Worm (Caenorhabditis elegans) whole organism, L1 larva: ENCODE data around the gene nos-1.

Experiments used
- C04F5.9 ChIP-seq: sonication (generic microtip); optimal IDR thresholded peaks from 2 replicates; lab custom pipeline; 2016; ENCODE audit warnings: missing genetic modification characterization, missing compliant biosample characterization
- C16A3.4 ChIP-seq: fragments of 150-350 bp; optimal IDR thresholded peaks from 2 replicates; lab custom pipeline; 2014; ENCODE audit warnings: missing biosample characterization, missing genetic modification characterization
- alr-1 ChIP-seq: fragments of 200-800 bp; sonication (Bioruptor generic); optimal IDR thresholded peaks from 2 replicates; lab custom pipeline; 2018; ENCODE audit warnings: borderline replicate concordance, mild to moderate bottlenecking, missing genetic modification characterization, missing compliant biosample characterization
- aly-2 ChIP-seq: fragments of 150-350 bp; optimal IDR thresholded peaks from 2 replicates; lab custom pipeline; 2014; ENCODE audit warnings: missing biosample characterization, missing genetic modification characterization
- blmp-1 ChIP-seq: fragments of 150-350 bp; optimal IDR thresholded peaks from 2 replicates; lab custom pipeline; 2014; ENCODE audit warnings: missing biosample characterization, missing genetic modification characterization
- ceh-82 ChIP-seq, 3 experiments: fragments of 150-350 bp in 1 of 3; sonication (generic microtip) in 2 of 3; optimal IDR thresholded peaks; 2 replicates each; lab custom pipeline; 2014 to 2017; ENCODE audit warnings: missing biosample characterization in 3 of 3, missing genetic modification characterization in 3 of 3
- ceh-90 ChIP-seq: sonication (generic microtip); optimal IDR thresholded peaks from 2 replicates; lab custom pipeline; 2016; ENCODE audit warnings: missing genetic modification characterization, missing compliant biosample characterization
- dpl-1 ChIP-seq, 3 experiments: fragments of 150-350 bp in 2 of 3; sonication (generic microtip) in 1 of 3; optimal IDR thresholded peaks; 2 replicates each; lab custom pipeline; 2014 to 2017; ENCODE audit warnings: missing biosample characterization in 3 of 3, missing genetic modification characterization in 3 of 3, missing genetic modification reagents in 3 of 3
- dsc-1 ChIP-seq: sonication (generic microtip); optimal IDR thresholded peaks from 2 replicates; lab custom pipeline; 2016; ENCODE audit warnings: mild to moderate bottlenecking, missing genetic modification characterization, missing compliant biosample characterization
- efl-1 ChIP-seq, 4 experiments: fragments of 150-350 bp; optimal IDR thresholded peaks in 3 of 4; peaks in 1 of 4; 1 replicate in 1 of 4; 2 replicates in 3 of 4; lab custom pipeline; 2014; ENCODE audit warnings: missing biosample characterization in 2 of 4, missing genetic modification characterization in 2 of 4, missing genetic modification reagents in 2 of 4
- efl-3 ChIP-seq: fragments of 200-800 bp; sonication (Bioruptor generic); optimal IDR thresholded peaks from 2 replicates; lab custom pipeline; 2018; ENCODE audit warnings: mild to moderate bottlenecking, missing genetic modification characterization, missing compliant biosample characterization
- egl-27 ChIP-seq, 2 experiments: fragments of 150-350 bp in 1 of 2; sonication (generic microtip); optimal IDR thresholded peaks; 3 replicates each; lab custom pipeline; 2017 to 2018; ENCODE audit warnings: missing biosample characterization in 2 of 2, missing genetic modification characterization in 2 of 2, missing genetic modification reagents in 2 of 2
- elt-3 ChIP-seq, 6 experiments: fragments of 150-350 bp in 1 of 6; sonication (generic microtip); optimal IDR thresholded peaks; 2 replicates each; lab custom pipeline; 2017 to 2018; ENCODE audit warnings: missing biosample characterization in 6 of 6, missing genetic modification characterization in 6 of 6, inconsistent platforms in 1 of 6
- ets-5 ChIP-seq: fragments of 200-800 bp; sonication (Bioruptor generic); IDR thresholded peaks from 2 replicates; pipeline ENCODE4 v1.3.6; 2022; ENCODE audit warnings: missing genetic modification characterization, missing compliant biosample characterization
- fkh-10 ChIP-seq: sonication (generic microtip); optimal IDR thresholded peaks from 2 replicates; lab custom pipeline; 2017; ENCODE audit warnings: missing biosample characterization, missing genetic modification reagents, missing genetic modification characterization
- fkh-8 ChIP-seq: sonication (generic microtip); optimal IDR thresholded peaks from 2 replicates; lab custom pipeline; 2016; ENCODE audit warnings: mild to moderate bottlenecking, missing genetic modification characterization, missing compliant biosample characterization
- fos-1 ChIP-seq: fragments of 150-350 bp; optimal IDR thresholded peaks from 2 replicates; lab custom pipeline; 2014; ENCODE audit warnings: missing biosample characterization, missing genetic modification characterization
- grh-1 ChIP-seq: fragments of 200-800 bp; sonication (Bioruptor generic); IDR thresholded peaks from 2 replicates; pipeline ENCODE4 v1.3.6; 2022; ENCODE audit warnings: missing genetic modification reagents, missing genetic modification characterization, missing compliant biosample characterization
- hlh-17 ChIP-seq: fragments of 200-800 bp; sonication (Bioruptor generic); optimal IDR thresholded peaks from 2 replicates; lab custom pipeline; 2018; ENCODE audit warnings: missing genetic modification characterization, mild to moderate bottlenecking, missing compliant biosample characterization, moderate library complexity, borderline replicate concordance
- hpl-2 ChIP-seq: fragments of 150-350 bp; optimal IDR thresholded peaks from 2 replicates; lab custom pipeline; 2014; ENCODE audit warnings: missing biosample characterization, missing genetic modification reagents, missing genetic modification characterization
- irx-1 ChIP-seq: sonication (generic microtip); optimal IDR thresholded peaks from 2 replicates; lab custom pipeline; 2016; ENCODE audit warnings: missing genetic modification characterization, missing compliant biosample characterization
- isw-1 ChIP-seq: fragments of 200-800 bp; sonication (Bioruptor generic); IDR thresholded peaks from 2 replicates; pipeline ENCODE4 v1.3.6; 2022; ENCODE audit warnings: missing genetic modification characterization, missing compliant biosample characterization
- lin-13 ChIP-seq: fragments of 150-350 bp; optimal IDR thresholded peaks from 2 replicates; lab custom pipeline; 2014; ENCODE audit warnings: missing biosample characterization, missing genetic modification reagents, missing genetic modification characterization
- lin-14 ChIP-seq: fragments of 200-800 bp; sonication (Bioruptor generic); optimal IDR thresholded peaks from 2 replicates; lab custom pipeline; 2018; ENCODE audit warnings: mild to moderate bottlenecking, missing genetic modification characterization, moderate library complexity, missing compliant biosample characterization
- lin-15B ChIP-seq: fragments of 150-350 bp; sonication (generic microtip); optimal IDR thresholded peaks from 3 replicates; lab custom pipeline; 2014; ENCODE audit warnings: missing biosample characterization, missing genetic modification characterization
- lir-3 ChIP-seq: sonication (generic microtip); optimal IDR thresholded peaks from 2 replicates; lab custom pipeline; 2016; ENCODE audit warnings: mild to moderate bottlenecking, missing genetic modification characterization, moderate library complexity, missing compliant biosample characterization; ENCODE audit not compliant: poor library complexity
- lsy-2 ChIP-seq, 2 experiments: fragments of 150-350 bp; optimal IDR thresholded peaks; 2 replicates each; lab custom pipeline; 2014; ENCODE audit warnings: missing biosample characterization in 2 of 2, missing genetic modification characterization in 2 of 2
- nhr-19 ChIP-seq: fragments of 200-800 bp; sonication (Bioruptor generic); conservative IDR thresholded peaks from 2 replicates; pipeline ENCODE4 v1.3.6; 2022; ENCODE audit warnings: missing genetic modification characterization, missing compliant biosample characterization
- nhr-20 ChIP-seq: sonication (generic microtip); optimal IDR thresholded peaks from 2 replicates; lab custom pipeline; 2016; ENCODE audit warnings: mild to moderate bottlenecking, missing genetic modification characterization, missing compliant biosample characterization
- nhr-237 ChIP-seq: fragments of 150-350 bp; optimal IDR thresholded peaks from 2 replicates; lab custom pipeline; 2014; ENCODE audit warnings: missing biosample characterization, missing genetic modification characterization
- nhr-28 ChIP-seq: fragments of 150-350 bp; optimal IDR thresholded peaks from 2 replicates; lab custom pipeline; 2014; ENCODE audit warnings: missing biosample characterization, missing genetic modification characterization
- nhr-47 ChIP-seq: sonication (generic microtip); optimal IDR thresholded peaks from 2 replicates; lab custom pipeline; 2016; ENCODE audit warnings: mild to moderate bottlenecking, missing genetic modification characterization, moderate library complexity, missing compliant biosample characterization
- nhr-71 ChIP-seq: sonication (generic microtip); optimal IDR thresholded peaks from 2 replicates; lab custom pipeline; 2016; ENCODE audit warnings: mild to moderate bottlenecking, missing genetic modification characterization, moderate library complexity, missing compliant biosample characterization
- nhr-77 ChIP-seq: fragments of 150-350 bp; optimal IDR thresholded peaks from 2 replicates; lab custom pipeline; 2014; ENCODE audit warnings: missing biosample characterization, missing genetic modification characterization
- nhr-85 ChIP-seq: sonication (generic microtip); peaks from one replicate; lab custom pipeline; 2016; ENCODE audit warnings: missing genetic modification characterization, inconsistent platforms, missing compliant biosample characterization
- nhr-90 ChIP-seq: sonication (generic microtip); optimal IDR thresholded peaks from 2 replicates; lab custom pipeline; 2016; ENCODE audit warnings: mild to moderate bottlenecking, missing genetic modification characterization, missing compliant biosample characterization; ENCODE audit not compliant: poor library complexity
- pqm-1 ChIP-seq: sonication (generic microtip); optimal IDR thresholded peaks from 3 replicates; lab custom pipeline; 2017; ENCODE audit warnings: missing biosample characterization, missing genetic modification characterization
- skn-1 ChIP-seq: fragments of 150-350 bp; optimal IDR thresholded peaks from 2 replicates; lab custom pipeline; 2014; ENCODE audit warnings: missing biosample characterization, missing genetic modification characterization
- snu-23 ChIP-seq: sonication (generic microtip); optimal IDR thresholded peaks from 2 replicates; lab custom pipeline; 2016; ENCODE audit warnings: missing genetic modification characterization, missing compliant biosample characterization
- sox-4 ChIP-seq: sonication (generic microtip); optimal IDR thresholded peaks from 2 replicates; lab custom pipeline; 2016; ENCODE audit warnings: missing genetic modification characterization, missing compliant biosample characterization
- unc-130 ChIP-seq: fragments of 150-350 bp; optimal IDR thresholded peaks from 2 replicates; lab custom pipeline; 2017; ENCODE audit warnings: missing biosample characterization, missing genetic modification characterization, inconsistent platforms
- unc-86 ChIP-seq: sonication (generic microtip); optimal IDR thresholded peaks from 2 replicates; lab custom pipeline; 2016; ENCODE audit warnings: missing genetic modification characterization, missing compliant biosample characterization
- unc-98 ChIP-seq: fragments of 200-800 bp; sonication (Bioruptor generic); IDR thresholded peaks from 2 replicates; pipeline ENCODE4 v1.3.6; 2022; ENCODE audit warnings: missing genetic modification characterization, missing compliant biosample characterization
- xbp-1 ChIP-seq: sonication (generic microtip); optimal IDR thresholded peaks from 2 replicates; lab custom pipeline; 2016; ENCODE audit warnings: missing genetic modification characterization, missing compliant biosample characterization
- zip-4 ChIP-seq: fragments of 200-800 bp; sonication (Bioruptor generic); optimal IDR thresholded peaks from 2 replicates; lab custom pipeline; 2018; ENCODE audit warnings: mild to moderate bottlenecking, missing genetic modification characterization, moderate library complexity, missing compliant biosample characterization
- ztf-4 ChIP-seq: fragments of 150-350 bp; optimal IDR thresholded peaks from 2 replicates; lab custom pipeline; 2014; ENCODE audit warnings: missing biosample characterization, missing genetic modification characterization

Gene nos-1

ce11 chrII:10956793-10957192, 3.8 kb upstream of the nos-1 start, which contains the start of gene R03D7.8:
Gene R03D7.8, minus strand, starts transcription at chrII:10956893.
- TF ChIP-seq fkh-8 (tag; lab: Kevin White, UChicago) (no peak), unc-86 (tag; lab: Kevin White, UChicago) (no peak), alr-1 (tag; lab: Kevin White, UChicago) (no peak), lir-3 (tag; lab: Kevin White, UChicago) (no peak), grh-1 (GFP tag; lab: Robert Waterston, UW) (no peak)
- TF ChIP-seq, all 84 proteins: peak for 0

ce11 chrII:10955114-10955513, 2.1 kb upstream of the nos-1 start:
- TF ChIP-seq snu-23 (no peak), ceh-82 (tag; optimal IDR thresholded peaks at IDR 0.05; lab: Kevin White, UChicago) (no peak), irx-1 (no peak), lin-15B (tag; lab: Kevin White, UChicago) (no peak), pqm-1 (tag; lab: Kevin White, UChicago) (no peak), skn-1 (tag; lab: Kevin White, UChicago) (no peak), nhr-28 (tag; lab: Kevin White, UChicago) (no peak), fos-1 (no peak), efl-3 (GFP tag; lab: Kevin White, UChicago) (no peak), sox-4 (tag; lab: Kevin White, UChicago) (no peak), dpl-1 (GFP tag; optimal IDR thresholded peaks at IDR 0.05; lab: Kevin White, UChicago) (no peak), nhr-90 (tag; lab: Kevin White, UChicago) (no peak), nhr-71 (tag; lab: Kevin White, UChicago) (no peak), C16A3.4 (no peak), ztf-4 (tag; lab: Kevin White, UChicago) (no peak), C04F5.9 (no peak), ets-5 (GFP tag; lab: Robert Waterston, UW) (no peak), fkh-10 (no peak), alr-1 (tag; lab: Kevin White, UChicago) (no peak), nhr-47 (no peak)

- TF ChIP-seq fos-1 (no peak), lin-14 (GFP tag; lab: Kevin White, UChicago) (peak; percentile 91), ets-5 (GFP tag; lab: Robert Waterston, UW) (no peak), nhr-237 (tag; lab: Kevin White, UChicago) (peak; percentile 72), unc-130 (no peak), dpl-1 (GFP tag; optimal IDR thresholded peaks at IDR 0.05; lab: Kevin White, UChicago) (peak; percentile 15 to 28 (median 18)), egl-27 (tag; optimal IDR thresholded peaks at IDR 0.05; lab: Kevin White, UChicago) (peak in 1 of 2 experiments; percentile 13), hpl-2 (GFP tag; lab: Kevin White, UChicago) (no peak), skn-1 (tag; lab: Kevin White, UChicago) (peak; percentile 99), hlh-17 (no peak), fkh-10 (no peak), lsy-2 (tag; optimal IDR thresholded peaks at IDR 0.05; lab: Kevin White, UChicago) (peak; percentile 36 to 60), nhr-85 (peak; percentile 84), fkh-8 (tag; lab: Kevin White, UChicago) (peak; percentile 59), lin-13 (GFP tag; lab: Kevin White, UChicago) (no peak), aly-2 (tag; lab: Kevin White, UChicago) (no peak), snu-23 (peak; percentile 67), isw-1 (GFP tag; lab: Robert Waterston, UW) (peak; percentile 27), nhr-71 (tag; lab: Kevin White, UChicago) (peak; percentile 79), blmp-1 (peak; percentile 68), xbp-1 (tag; lab: Kevin White, UChicago) (peak; percentile 27), nhr-77 (peak; percentile 54), nhr-20 (tag; lab: Kevin White, UChicago) (peak; percentile 68), unc-86 (tag; lab: Kevin White, UChicago) (no peak), dsc-1 (no peak), ceh-90 (tag; lab: Kevin White, UChicago) (no peak), nhr-19 (GFP tag; lab: Robert Waterston, UW) (peak; percentile 19; the same call in 1 of the 2 replicates), efl-1 (optimal IDR thresholded peaks at IDR 0.05; lab: Kevin White, UChicago) (peak; percentile 51 to 59), efl-1 (GFP tag; optimal IDR thresholded peaks at IDR 0.05 in 1 of 2; lab: Kevin White, UChicago) (peak; percentile 50 to 91), ceh-82 (tag; optimal IDR thresholded peaks at IDR 0.05; lab: Kevin White, UChicago) (peak; percentile 10 to 50 (median 29)), zip-4 (GFP tag; lab: Kevin White, UChicago) (peak; percentile 41), elt-3 (tag; optimal IDR thresholded peaks at IDR 0.05; lab: Kevin White, UChicago) (no peak), unc-98 (GFP tag; lab: Robert Waterston, UW) (no peak), nhr-47 (peak; percentile 50)
Measured at ce11 chrII:10950107-10950679, 2.8 kb downstream of the nos-1 start, which contains the start of gene gst-5. Gene gst-5, plus strand, starts transcription at chrII:10950352.
